Fruit fly (Drosophila melanogaster) whole organism, embryonic: ENCODE results near the gene sro.

Experiments
- Asciz ChIP-seq: fragments of 200-800 bp; sonication (Bioruptor generic); optimal IDR thresholded peaks from 2 replicates; lab custom pipeline; 2017; ENCODE audit warnings: missing biosample characterization, mild to moderate bottlenecking, missing genetic modification characterization, missing genetic modification reagents
- Bgb ChIP-seq: fragments of 200-800 bp; sonication (Bioruptor generic); IDR thresholded peaks from 2 replicates; pipeline ENCODE4 v1.3.6; 2022; ENCODE audit warnings: missing biosample characterization, missing genetic modification characterization; ENCODE audit not compliant: partially characterized antibody
- C15 ChIP-seq: fragments of 200-800 bp; sonication (Bioruptor generic); IDR thresholded peaks from 3 replicates; pipeline ENCODE4 v1.3.6; 2022; ENCODE audit warnings: missing biosample characterization, missing genetic modification characterization
- CG10462 ChIP-seq: fragments of 200-800 bp; sonication (Bioruptor generic); optimal IDR thresholded peaks from 2 replicates; lab custom pipeline; 2016; ENCODE audit warnings: missing biosample characterization, missing genetic modification characterization
- CG1233 ChIP-seq: fragments of 200-800 bp; sonication (Bioruptor generic); optimal IDR thresholded peaks from 4 replicates; lab custom pipeline; 2018; ENCODE audit warnings: missing biosample characterization, mild to moderate bottlenecking, missing genetic modification characterization
- CG12744 ChIP-seq: fragments of 200-800 bp; sonication (Bioruptor generic); optimal IDR thresholded peaks from 2 replicates; lab custom pipeline; 2016; ENCODE audit warnings: missing biosample characterization, missing genetic modification characterization
- CG13424 ChIP-seq: fragments of 200-800 bp; sonication (Bioruptor generic); optimal IDR thresholded peaks from 2 replicates; lab custom pipeline; 2019; ENCODE audit warnings: missing biosample characterization, mild to moderate bottlenecking, missing genetic modification characterization, moderate library complexity
- CG14014 ChIP-seq: fragments of 200-800 bp; sonication (Bioruptor generic); IDR thresholded peaks from 2 replicates; pipeline ENCODE4 v1.3.6; 2022; ENCODE audit warnings: missing biosample characterization, missing genetic modification characterization
- CG16815 ChIP-seq: fragments of 200-800 bp; sonication (Bioruptor generic); optimal IDR thresholded peaks from 3 replicates; lab custom pipeline; 2017; ENCODE audit warnings: missing biosample characterization, mild to moderate bottlenecking, missing genetic modification characterization
- CG17359 ChIP-seq: fragments of 200-800 bp; sonication (Bioruptor generic); optimal IDR thresholded peaks from 3 replicates; lab custom pipeline; 2018; ENCODE audit warnings: missing biosample characterization, mild to moderate bottlenecking, missing genetic modification characterization, moderate library complexity
- CG17802 ChIP-seq: fragments of 200-800 bp; sonication (Bioruptor generic); optimal IDR thresholded peaks from 2 replicates; lab custom pipeline; 2018; ENCODE audit warnings: missing biosample characterization, mild to moderate bottlenecking, missing genetic modification characterization, moderate library complexity
- CG18599 ChIP-seq: fragments of 200-800 bp; sonication (Bioruptor generic); optimal IDR thresholded peaks from 3 replicates; lab custom pipeline; 2017; ENCODE audit warnings: missing biosample characterization, missing genetic modification characterization, mild to moderate bottlenecking, moderate library complexity, missing genetic modification reagents
- CG3281 ChIP-seq: fragments of 200-800 bp; sonication (Bioruptor generic); optimal IDR thresholded peaks from 3 replicates; lab custom pipeline; 2017; ENCODE audit warnings: missing biosample characterization, mild to moderate bottlenecking, missing genetic modification characterization
- CG33557 ChIP-seq: fragments of 200-800 bp; sonication (Bioruptor generic); optimal IDR thresholded peaks from 2 replicates; lab custom pipeline; 2019; ENCODE audit warnings: missing biosample characterization, mild to moderate bottlenecking, missing genetic modification characterization, moderate library complexity
- CG3407 ChIP-seq: fragments of 200-800 bp; sonication (Bioruptor generic); optimal IDR thresholded peaks from 2 replicates; lab custom pipeline; 2018; ENCODE audit warnings: missing biosample characterization, mild to moderate bottlenecking, missing genetic modification characterization
- CG3838 ChIP-seq: fragments of 200-800 bp; sonication (Bioruptor generic); optimal IDR thresholded peaks from 3 replicates; lab custom pipeline; 2016; ENCODE audit warnings: missing biosample characterization, missing genetic modification characterization
- CG6689 ChIP-seq: fragments of 200-800 bp; sonication (Bioruptor generic); IDR thresholded peaks from 2 replicates; pipeline ENCODE4 v1.3.6; 2022; ENCODE audit warnings: missing biosample characterization, missing genetic modification characterization
- CG7745 ChIP-seq: fragments of 200-800 bp; sonication (Bioruptor generic); optimal IDR thresholded peaks from 2 replicates; lab custom pipeline; 2018; ENCODE audit warnings: missing biosample characterization, mild to moderate bottlenecking, missing genetic modification characterization, moderate library complexity
- CG8290 ChIP-seq, 3 experiments: fragments of 200-800 bp; sonication (Bioruptor generic); optimal IDR thresholded peaks; 2 replicates each; lab custom pipeline; 2016 to 2019; ENCODE audit warnings: missing biosample characterization in 3 of 3, missing genetic modification characterization in 3 of 3, mild to moderate bottlenecking in 2 of 3, moderate library complexity in 1 of 3
- CG8359 ChIP-seq: fragments of 200-800 bp; sonication (Bioruptor generic); optimal IDR thresholded peaks from 2 replicates; lab custom pipeline; 2017; ENCODE audit warnings: missing biosample characterization, mild to moderate bottlenecking, missing genetic modification characterization, borderline replicate concordance
- E2f1 ChIP-seq: fragments of 200-800 bp; sonication (Bioruptor generic); IDR thresholded peaks from 2 replicates; pipeline ENCODE4 v1.3.6; 2022; ENCODE audit warnings: missing biosample characterization, missing genetic modification characterization
- Fer1 ChIP-seq: fragments of 200-800 bp; sonication (Bioruptor generic); optimal IDR thresholded peaks from 2 replicates; lab custom pipeline; 2017; ENCODE audit warnings: missing biosample characterization, mild to moderate bottlenecking, missing genetic modification characterization
- Fer3 ChIP-seq: fragments of 200-800 bp; sonication (Bioruptor generic); optimal IDR thresholded peaks from 2 replicates; lab custom pipeline; 2018; ENCODE audit warnings: missing biosample characterization, mild to moderate bottlenecking, missing genetic modification characterization, moderate library complexity
- HHEX ChIP-seq: fragments of 200-800 bp; sonication (Bioruptor generic); optimal IDR thresholded peaks from 3 replicates; lab custom pipeline; 2017; ENCODE audit warnings: missing biosample characterization, mild to moderate bottlenecking, missing genetic modification characterization, missing genetic modification reagents
- NK7.1 ChIP-seq: fragments of 200-800 bp; sonication (Bioruptor generic); optimal IDR thresholded peaks from 3 replicates; lab custom pipeline; 2016; ENCODE audit warnings: missing biosample characterization, missing genetic modification characterization
- Opbp ChIP-seq: fragments of 200-800 bp; sonication (Bioruptor generic); IDR thresholded peaks from 3 replicates; pipeline ENCODE4 v1.3.6; 2022; ENCODE audit warnings: missing biosample characterization, missing genetic modification characterization; ENCODE audit not compliant: partially characterized antibody
- PHDP ChIP-seq: fragments of 200-800 bp; sonication (Bioruptor generic); optimal IDR thresholded peaks from 3 replicates; lab custom pipeline; 2018; ENCODE audit warnings: missing biosample characterization, mild to moderate bottlenecking, missing genetic modification characterization, moderate library complexity
- Vsx1 ChIP-seq: fragments of 200-800 bp; sonication (Bioruptor generic); optimal IDR thresholded peaks from 2 replicates; lab custom pipeline; 2017; ENCODE audit warnings: missing biosample characterization, mild to moderate bottlenecking, missing genetic modification characterization, missing genetic modification reagents
- al ChIP-seq: fragments of 200-800 bp; sonication (Bioruptor generic); IDR thresholded peaks from 2 replicates; pipeline ENCODE4 v1.3.6; 2022; ENCODE audit warnings: missing biosample characterization, missing genetic modification characterization
- ara ChIP-seq: fragments of 200-800 bp; sonication (Bioruptor generic); IDR thresholded peaks from 2 replicates; pipeline ENCODE4 v1.3.6; 2022; ENCODE audit warnings: missing biosample characterization, missing genetic modification characterization
- bab2 ChIP-seq: fragments of 200-800 bp; sonication (Bioruptor generic); optimal IDR thresholded peaks from 2 replicates; lab custom pipeline; 2016; ENCODE audit warnings: missing biosample characterization, missing genetic modification characterization
- bcd ChIP-seq: fragments of 200-800 bp; sonication (Bioruptor generic); optimal IDR thresholded peaks from 2 replicates; lab custom pipeline; 2017; ENCODE audit warnings: missing biosample characterization, mild to moderate bottlenecking, missing genetic modification characterization
- gem ChIP-seq: fragments of 200-800 bp; sonication (Bioruptor generic); optimal IDR thresholded peaks from 2 replicates; lab custom pipeline; 2019; ENCODE audit warnings: missing biosample characterization, mild to moderate bottlenecking, missing genetic modification characterization, moderate library complexity
- her ChIP-seq: fragments of 200-800 bp; sonication (Bioruptor generic); optimal IDR thresholded peaks from 2 replicates; lab custom pipeline; 2016; ENCODE audit warnings: missing biosample characterization, missing genetic modification characterization
- hkb ChIP-seq, 2 experiments: fragments of 200-800 bp in 1 of 2; fragments of >200 bp in 1 of 2; sonication (Bioruptor generic) in 1 of 2; IDR thresholded peaks in 1 of 2; optimal IDR thresholded peaks in 1 of 2; 2 replicates each; pipeline versions ENCODE4 v1.3.6 to Lab custom; 2017 to 2022; ENCODE audit warnings: missing biosample characterization in 1 of 2, missing genetic modification characterization in 1 of 2
- inv ChIP-seq: fragments of 200-800 bp; sonication (Bioruptor generic); IDR thresholded peaks from 2 replicates; pipeline ENCODE4 v1.3.6; 2022; ENCODE audit warnings: missing biosample characterization, missing genetic modification characterization; ENCODE audit not compliant: partially characterized antibody
- kay ChIP-seq: fragments of 200-800 bp; sonication (Bioruptor generic); optimal IDR thresholded peaks from 2 replicates; lab custom pipeline; 2016; ENCODE audit warnings: missing biosample characterization, missing genetic modification characterization
- mirr ChIP-seq: fragments of 200-800 bp; sonication (Bioruptor generic); optimal IDR thresholded peaks from 3 replicates; lab custom pipeline; 2018; ENCODE audit warnings: missing biosample characterization, mild to moderate bottlenecking, missing genetic modification characterization
- mld ChIP-seq: fragments of 200-800 bp; sonication (Bioruptor generic); IDR thresholded peaks from 3 replicates; pipeline ENCODE4 v1.3.6; 2022; ENCODE audit warnings: missing biosample characterization, missing genetic modification characterization; ENCODE audit not compliant: partially characterized antibody
- nau ChIP-seq: fragments of 200-800 bp; sonication (Bioruptor generic); optimal IDR thresholded peaks from 3 replicates; lab custom pipeline; 2017; ENCODE audit warnings: missing biosample characterization, mild to moderate bottlenecking, missing genetic modification characterization, missing genetic modification reagents
- otp ChIP-seq: fragments of 200-800 bp; sonication (Bioruptor generic); IDR thresholded peaks from 3 replicates; pipeline ENCODE4, ENCODE4 v1.3.6; 2022; ENCODE audit warnings: missing biosample characterization, missing genetic modification characterization
- peb ChIP-seq: fragments of 200-800 bp; sonication (Bioruptor generic); IDR thresholded peaks from 2 replicates; pipeline ENCODE4 v1.3.6; 2022; ENCODE audit warnings: missing biosample characterization, missing genetic modification characterization
- repo ChIP-seq: fragments of 200-800 bp; sonication (Bioruptor generic); optimal IDR thresholded peaks from 2 replicates; lab custom pipeline; 2016; ENCODE audit warnings: missing biosample characterization, missing genetic modification characterization
- schlank ChIP-seq: fragments of 200-800 bp; sonication (Bioruptor generic); optimal IDR thresholded peaks from 2 replicates; lab custom pipeline; 2018; ENCODE audit warnings: missing biosample characterization, mild to moderate bottlenecking, missing genetic modification characterization
- sim ChIP-seq: fragments of 200-800 bp; sonication (Bioruptor generic); IDR thresholded peaks from 2 replicates; pipeline ENCODE4 v1.3.6; 2022; ENCODE audit warnings: missing biosample characterization, missing genetic modification characterization
- so ChIP-seq: fragments of 200-800 bp; sonication (Bioruptor generic); IDR thresholded peaks from 3 replicates; pipeline ENCODE4 v1.3.6; 2022; ENCODE audit warnings: missing biosample characterization, missing genetic modification characterization
- tio ChIP-seq: fragments of 200-800 bp; sonication (Bioruptor generic); optimal IDR thresholded peaks from 2 replicates; lab custom pipeline; 2017; ENCODE audit warnings: missing biosample characterization, missing genetic modification characterization, inconsistent platforms
- tup ChIP-seq: fragments of 200-800 bp; sonication (Bioruptor generic); optimal IDR thresholded peaks from 2 replicates; lab custom pipeline; 2016; ENCODE audit warnings: missing biosample characterization, mild to moderate bottlenecking, missing genetic modification characterization, moderate library complexity

sro gene

DNA sequence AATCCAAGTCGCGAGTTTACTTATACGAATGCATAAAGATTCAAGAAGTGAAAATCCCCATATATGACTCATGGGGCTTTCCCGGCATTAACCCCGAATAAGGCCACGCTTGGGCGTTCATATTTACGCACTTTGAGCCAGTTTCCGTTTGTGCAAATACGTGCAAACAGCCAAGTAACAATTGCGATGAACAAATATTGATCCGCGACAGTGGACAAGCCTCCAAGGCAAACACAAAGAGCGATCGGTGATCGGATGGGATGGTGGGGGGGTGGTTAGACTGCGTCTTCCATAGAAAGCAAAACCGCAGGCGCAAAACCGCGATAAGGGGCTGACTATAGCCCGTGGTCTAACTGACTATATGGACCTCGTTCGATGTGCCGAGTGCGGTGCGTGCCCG is 37.2 kb upstream of the sro start (continued):
- TF ChIP-seq CG17359 (tag; lab: Kevin White, UChicago) (peak; percentile 35), CG3838 (no peak), NK7.1 (GFP tag; lab: Kevin White, UChicago) (no peak), CG12744 (GFP tag; lab: Kevin White, UChicago) (no peak), E2f1 (GFP tag; lab: Robert Waterston, UW) (0 out of 2 replicates have a peak, but pooled peaks have one; percentile 7), CG14014 (GFP tag; lab: Robert Waterston, UW) (peak; percentile 37; the same call in 1 of the 2 replicates), inv (GFP tag; lab: Robert Waterston, UW) (no peak), CG33557 (GFP tag; lab: Kevin White, UChicago) (no peak), nau (GFP tag; lab: Kevin White, UChicago) (peak; percentile 49), ara (GFP tag; lab: Robert Waterston, UW) (no peak), CG10462 (GFP tag; lab: Kevin White, UChicago) (no peak), CG8359 (no peak), peb (no peak), tio (GFP tag; lab: Kevin White, UChicago) (no peak), CG8290 (GFP tag; optimal IDR thresholded peaks at IDR 0.05; lab: Kevin White, UChicago) (no peak), CG8290 (tag; optimal IDR thresholded peaks at IDR 0.05; lab: Kevin White, UChicago) (peak in 1 of 2 experiments; percentile 72), mld (no peak), bcd (GFP tag; lab: Kevin White, UChicago) (peak; percentile 23), her (GFP tag; lab: Kevin White, UChicago) (no peak), Fer3 (peak; percentile 17), gem (tag; lab: Kevin White, UChicago) (peak; percentile 6), CG1233 (GFP tag; lab: Kevin White, UChicago) (peak; percentile 31), al (GFP tag; lab: Robert Waterston, UW) (no peak), repo (GFP tag; lab: Kevin White, UChicago) (peak; percentile 28), Asciz (GFP tag; lab: Kevin White, UChicago) (peak; percentile 37), sim (GFP tag; lab: Robert Waterston, UW) (no peak), HHEX (GFP tag; lab: Kevin White, UChicago) (peak; percentile 22), CG17802 (peak; percentile 0), C15 (0 out of 3 replicates have a peak, but pooled peaks have one; percentile 46), CG3407 (GFP tag; lab: Kevin White, UChicago) (peak; percentile 46), tup (GFP tag; lab: Kevin White, UChicago) (no peak), otp (GFP tag; lab: Robert Waterston, UW) (0 out of 3 replicates have a peak, but pooled peaks have one; percentile 19), Fer1 (GFP tag; lab: Kevin White, UChicago) (peak; percentile 7), hkb (optimal IDR thresholded peaks at IDR 0.05; lab: Kevin White, UChicago) (no peak), hkb (GFP tag; IDR thresholded peaks at IDR 0.05; lab: Robert Waterston, UW) (0 out of 2 replicates have a peak, but pooled peaks have one; percentile 31), CG6689 (GFP tag; lab: Robert Waterston, UW) (peak; percentile 16; the same call in 1 of the 2 replicates), CG13424 (tag; lab: Kevin White, UChicago) (peak; percentile 15), CG3281 (GFP tag; lab: Kevin White, UChicago) (peak; percentile 14), Bgb (GFP tag; lab: Robert Waterston, UW) (0 out of 2 replicates have a peak, but pooled peaks have one; percentile 13), CG7745 (tag; lab: Kevin White, UChicago) (no peak), bab2 (GFP tag; lab: Kevin White, UChicago) (peak; percentile 43), Vsx1 (GFP tag; lab: Kevin White, UChicago) (peak; percentile 22), CG16815 (GFP tag; lab: Kevin White, UChicago) (no peak), mirr (GFP tag; lab: Kevin White, UChicago) (peak; percentile 59), PHDP (tag; lab: Kevin White, UChicago) (peak; percentile 25), schlank (tag; lab: Kevin White, UChicago) (peak; percentile 51), CG18599 (GFP tag; lab: Kevin White, UChicago) (peak; percentile 27), Opbp (GFP tag; lab: Robert Waterston, UW) (no peak), kay (GFP tag; lab: Kevin White, UChicago) (peak; percentile 11), so (GFP tag; lab: Robert Waterston, UW) (0 out of 3 replicates have a peak, but pooled peaks have one; percentile 16)
